Worm (Caenorhabditis elegans): ENCODE results near the gene srbc-13.

DNA sequence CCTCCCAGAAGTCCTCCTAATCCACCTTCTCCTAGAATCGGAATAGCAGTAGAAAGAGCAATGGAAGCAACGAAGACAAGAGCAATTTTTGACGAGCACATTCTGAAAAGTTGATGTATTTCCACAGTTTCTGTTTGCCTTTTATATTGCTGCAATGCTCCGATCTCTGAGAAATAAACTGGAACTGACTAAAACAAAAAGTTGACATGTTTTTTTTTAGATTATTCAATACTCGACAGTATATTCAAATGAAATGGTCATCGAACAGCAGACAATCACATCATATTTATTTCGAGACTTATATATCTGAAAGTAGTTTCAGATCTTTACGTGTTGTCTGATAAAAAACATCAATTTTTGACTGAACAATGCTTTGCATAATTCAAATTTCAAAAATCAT, 42.8 kb downstream of the srbc-13 start, which contains the start of gene srlf-21:
- TF ChIP-seq flt-1 (GFP tag; IDR thresholded peaks at IDR 0.05) (no peak), med-1 (GFP tag; optimal IDR thresholded peaks at IDR 0.05; ENCODE audit: insufficient read depth) (no peak), T22C8.4 (GFP tag; IDR thresholded peaks at IDR 0.05) (no peak)

Data from whole organism, midembryonic.